Worm (Caenorhabditis elegans): ENCODE measurements around the gene F46C5.9.
A peak's percentile ranks its signal among the peaks of the same experiment; 100 is the strongest.

DNA sequence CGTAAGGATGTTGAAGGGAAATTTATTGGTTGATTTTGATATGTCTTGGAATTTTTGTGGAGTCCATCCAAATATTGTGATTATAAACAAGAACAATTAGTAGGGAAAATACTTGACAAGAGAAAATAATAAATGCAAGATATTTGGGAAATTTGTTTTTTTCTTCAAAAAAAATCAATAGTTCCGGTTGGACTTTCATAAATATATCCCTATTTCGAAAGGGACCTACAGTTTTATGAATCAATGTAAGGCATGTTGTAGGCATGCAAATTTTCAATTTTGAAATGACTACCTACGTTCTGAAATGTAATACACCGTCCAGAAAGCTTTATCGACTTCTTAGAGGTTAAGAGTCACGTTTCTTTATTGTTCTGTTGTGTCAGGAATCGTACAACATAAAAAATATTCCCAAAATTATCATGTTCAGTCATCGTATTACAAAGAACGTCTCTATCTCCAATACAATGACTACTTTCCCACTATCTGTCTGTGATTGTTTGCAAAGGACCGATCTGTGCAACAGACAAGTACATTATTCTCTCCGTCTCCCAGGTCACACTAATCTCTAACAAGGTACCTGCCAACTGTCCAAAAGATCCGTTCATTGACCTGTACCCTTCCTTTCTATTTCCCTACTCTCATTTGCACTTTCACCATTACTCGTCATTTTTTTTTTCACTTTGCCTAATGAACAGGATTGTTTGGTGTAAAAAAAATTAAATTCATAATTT is 20.5 kb downstream of the F46C5.9 start, which contains the start of gene F07H5.13:
- TF ChIP-seq nhr-237 (tag; optimal IDR thresholded peaks at IDR 0.05), result no peak
- TF ChIP-seq lin-39 (tag; optimal IDR thresholded peaks at IDR 0.05), result no peak
- TF ChIP-seq nhr-11 (tag; optimal IDR thresholded peaks at IDR 0.05), result peak; percentile 35
